Worm (Caenorhabditis elegans) whole organism, midembryonic: Measurements from ENCODE around the gene T08A9.13.

Experiments
- cog-1 ChIP-seq: sonication (generic microtip); optimal IDR thresholded peaks from 2 replicates; lab custom pipeline; 2016; ENCODE audit warnings: missing genetic modification characterization, missing compliant biosample characterization
- flt-1 ChIP-seq: fragments of 200-800 bp; sonication (Bioruptor generic); IDR thresholded peaks from 2 replicates; pipeline ENCODE4 v1.3.6; 2022; ENCODE audit warnings: missing genetic modification characterization, missing compliant biosample characterization
- klf-2 ChIP-seq: fragments of 200-800 bp; sonication (Bioruptor generic); conservative IDR thresholded peaks from 2 replicates; pipeline ENCODE4 v1.3.6; 2022; ENCODE audit warnings: missing genetic modification reagents, missing genetic modification characterization, missing compliant biosample characterization
- med-1 ChIP-seq: sonication (generic microtip); optimal IDR thresholded peaks from 2 replicates; lab custom pipeline; 2017; ENCODE audit warnings: missing genetic modification characterization, mild to moderate bottlenecking, missing compliant biosample characterization, antibody characterized with exemption, missing genetic modification reagents; ENCODE audit not compliant: insufficient read depth
- ref-1 ChIP-seq: fragments of 200-800 bp; sonication (Bioruptor generic); conservative IDR thresholded peaks from 2 replicates; pipeline ENCODE4 v1.3.6; 2022; ENCODE audit warnings: missing genetic modification reagents, missing genetic modification characterization, missing compliant biosample characterization
- tab-1 ChIP-seq: fragments of 200-800 bp; sonication (Bioruptor generic); IDR thresholded peaks from 2 replicates; pipeline ENCODE4 v1.3.6; 2022; ENCODE audit warnings: missing genetic modification characterization, missing compliant biosample characterization
- ztf-23 ChIP-seq: fragments of 200-800 bp; sonication (Bioruptor generic); IDR thresholded peaks from 2 replicates; pipeline ENCODE4 v1.3.6; 2022; ENCODE audit warnings: missing genetic modification reagents, missing genetic modification characterization, missing compliant biosample characterization
- ztf-29 ChIP-seq: fragments of 200-800 bp; sonication (Bioruptor generic); IDR thresholded peaks from 2 replicates; pipeline ENCODE4 v1.3.6; 2022; ENCODE audit warnings: missing genetic modification reagents, missing genetic modification characterization, missing compliant biosample characterization

DNA sequence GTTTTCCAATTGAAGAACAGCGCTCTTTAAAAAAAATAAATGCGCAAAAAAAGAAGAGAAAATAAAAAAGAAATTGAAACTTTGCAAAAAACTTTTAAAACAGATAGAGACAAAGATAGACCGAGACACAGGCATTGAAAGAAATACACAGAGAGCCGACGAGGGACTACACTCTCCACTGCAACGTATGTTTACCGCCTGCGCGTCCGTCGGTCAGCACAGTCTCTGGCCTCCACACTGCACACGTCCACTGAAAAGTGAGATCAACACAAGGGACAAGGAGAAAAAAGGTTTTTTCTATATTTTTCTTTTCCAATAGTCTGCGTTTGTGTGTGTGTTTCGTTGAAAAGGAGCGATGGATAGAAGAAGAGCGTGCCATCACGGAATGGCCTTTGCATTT lies 15.8 kb downstream of the T08A9.13 start:
- TF ChIP-seq ref-1 (GFP tag; lab: Robert Waterston, UW) = no peak
- no peak for TF ChIP-seq ztf-23 (GFP tag; lab: Robert Waterston, UW)
- no peak for TF ChIP-seq med-1 (GFP tag; lab: Kevin White, UChicago)
- TF ChIP-seq klf-2 (GFP tag; lab: Robert Waterston, UW) = no peak
- TF ChIP-seq tab-1 (GFP tag; lab: Robert Waterston, UW) = no peak
- no peak for TF ChIP-seq flt-1 (GFP tag; lab: Robert Waterston, UW)
- TF ChIP-seq ztf-29 (GFP tag; lab: Robert Waterston, UW) = no peak
- TF ChIP-seq cog-1 = no peak
